Fruit fly (Drosophila melanogaster): Measurements from ENCODE around the gene alt.

The alt gene

DNA sequence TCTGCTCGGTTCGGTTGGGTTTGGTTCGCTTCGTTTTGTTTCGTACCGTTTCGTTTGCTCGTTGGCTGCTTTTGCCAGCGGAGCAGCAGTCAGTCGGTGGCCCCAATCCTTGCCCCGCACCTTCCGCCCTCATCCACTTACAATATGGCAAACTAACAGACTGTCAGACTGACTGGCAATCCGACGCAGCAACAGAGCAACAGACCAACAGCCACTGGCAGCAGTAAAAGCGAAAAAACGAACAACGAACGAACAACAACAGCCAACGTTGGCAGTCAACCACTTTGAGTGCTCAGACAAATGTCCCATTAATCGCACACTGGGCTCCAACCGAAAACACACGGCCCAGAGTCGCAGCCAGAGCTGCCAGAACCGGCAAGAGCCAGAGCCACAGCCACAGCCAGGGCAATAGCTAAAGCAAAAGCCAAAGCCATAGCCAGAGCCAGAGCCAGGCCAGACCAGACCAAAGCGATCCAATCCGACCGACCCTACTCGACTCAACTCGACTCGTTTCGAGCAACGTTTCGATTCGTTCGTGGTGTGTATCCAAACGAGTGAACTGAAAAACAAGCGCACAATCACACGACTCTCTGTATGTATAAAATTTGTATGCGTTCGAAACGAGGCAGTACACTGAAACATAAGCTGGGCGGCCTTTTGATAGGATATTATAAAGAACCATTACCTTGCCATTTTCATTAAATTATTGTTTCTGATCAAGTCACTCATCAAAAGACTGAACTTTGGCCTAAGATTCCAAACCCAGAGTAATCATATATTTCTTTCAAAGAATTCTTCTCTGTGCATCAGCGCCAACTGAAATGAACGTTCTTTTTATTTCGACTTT is 21.6 kb upstream of the alt start (continued):
- TF ChIP-seq Ets65A (GFP tag) (peak; percentile 100), CG8924 (tag; optimal IDR thresholded peaks at IDR 0.05) (peak; percentile 99), CG4282 (GFP tag; optimal IDR thresholded peaks at IDR 0.05) (peak; percentile 97), ERR (GFP tag; optimal IDR thresholded peaks at IDR 0.05) (peak; percentile 98), CG4854 (GFP tag; optimal IDR thresholded peaks at IDR 0.05) (peak; percentile 99), B-H2 (GFP tag; optimal IDR thresholded peaks at IDR 0.05) (peak; percentile 66), Aef1 (GFP tag; IDR thresholded peaks at IDR 0.05) (peak; percentile 99), ftz-f1 (GFP tag; optimal IDR thresholded peaks at IDR 0.05) (peak; percentile 87), zen2 (GFP tag; IDR thresholded peaks at IDR 0.05; ENCODE audit: partially characterized antibody) (no peak), CG15696 (tag; optimal IDR thresholded peaks at IDR 0.05) (peak; percentile 84), D19A (tag; optimal IDR thresholded peaks at IDR 0.05) (peak; percentile 96), HLH54F (GFP tag; optimal IDR thresholded peaks at IDR 0.05) (peak; percentile 99), CG6813 (GFP tag; optimal IDR thresholded peaks at IDR 0.05) (peak; percentile 98), cad (GFP tag; optimal IDR thresholded peaks at IDR 0.05) (no peak), gce (GFP tag; IDR thresholded peaks at IDR 0.05) (peak; percentile 99), ci (GFP tag; IDR thresholded peaks at IDR 0.05) (peak; percentile 99), CG8281 (tag; optimal IDR thresholded peaks at IDR 0.05) (peak; percentile 91), ems (GFP tag; optimal IDR thresholded peaks at IDR 0.05) (peak; percentile 99), CG15011 (GFP tag; optimal IDR thresholded peaks at IDR 0.05) (peak; percentile 98), Mrtf (GFP tag; IDR thresholded peaks at IDR 0.05) (peak; percentile 99), tin (GFP tag; optimal IDR thresholded peaks at IDR 0.05) (peak; percentile 99), Sox100B (GFP tag; optimal IDR thresholded peaks at IDR 0.05) (peak; percentile 98), CG5245 (GFP tag; optimal IDR thresholded peaks at IDR 0.05) (peak; percentile 99), abd-A (tag; optimal IDR thresholded peaks at IDR 0.05) (peak; percentile 86), Max (GFP tag; optimal IDR thresholded peaks at IDR 0.05) (peak; percentile 99), ham (GFP tag; IDR thresholded peaks at IDR 0.05) (peak; percentile 96), CG10147 (GFP tag; optimal IDR thresholded peaks at IDR 0.05) (peak; percentile 97), H15 (GFP tag; IDR thresholded peaks at IDR 0.05) (peak; percentile 99), usp (GFP tag; optimal IDR thresholded peaks at IDR 0.05) (no peak), CG17359 (tag; optimal IDR thresholded peaks at IDR 0.05) (peak; percentile 99), D19B (GFP tag; optimal IDR thresholded peaks at IDR 0.05) (peak; percentile 94), vfl (GFP tag; optimal IDR thresholded peaks at IDR 0.05) (peak; percentile 98), toy (GFP tag; IDR thresholded peaks at IDR 0.05) (peak; percentile 96), dm (GFP tag; optimal IDR thresholded peaks at IDR 0.05) (peak; percentile 98), Dad (GFP tag; optimal IDR thresholded peaks at IDR 0.05) (peak; percentile 99), NC2β (GFP tag; optimal IDR thresholded peaks at IDR 0.05) (peak; percentile 99), danr (GFP tag; IDR thresholded peaks at IDR 0.05) (peak; percentile 99), CG6765 (GFP tag; optimal IDR thresholded peaks at IDR 0.05) (peak; percentile 95), CG12219 (GFP tag; optimal IDR thresholded peaks at IDR 0.05) (peak; percentile 99), PHDP (tag; optimal IDR thresholded peaks at IDR 0.05) (peak; percentile 99), aop (GFP tag; IDR thresholded peaks at IDR 0.05) (peak; percentile 93), Atf6 (GFP tag; IDR thresholded peaks at IDR 0.05) (peak; percentile 99), Ptx1 (GFP tag; IDR thresholded peaks at IDR 0.05) (peak; percentile 99), CG9609 (GFP tag; optimal IDR thresholded peaks at IDR 0.05) (peak; percentile 99), Kr (GFP tag; optimal IDR thresholded peaks at IDR 0.05) (peak; percentile 19), Lhr (GFP tag; optimal IDR thresholded peaks at IDR 0.05) (peak; percentile 97), CG11560 (tag; IDR thresholded peaks at IDR 0.05) (peak; percentile 93), Elba2 (GFP tag; optimal IDR thresholded peaks at IDR 0.05) (peak; percentile 75), hkb (optimal IDR thresholded peaks at IDR 0.05) (no peak), hkb (GFP tag; IDR thresholded peaks at IDR 0.05) (peak; percentile 99), HLH3B (GFP tag; IDR thresholded peaks at IDR 0.05) (peak; percentile 99)
